Worm (Caenorhabditis elegans) whole organism, L4 larva: ENCODE results near the gene F31F7.1.

ENCODE experiments used
- D1046.2 ChIP-seq: fragments of 200-800 bp; sonication (Bioruptor generic); IDR thresholded peaks from 2 replicates; pipeline ENCODE4 v1.3.6; 2022; ENCODE audit warnings: missing genetic modification characterization, missing compliant biosample characterization
- F10B5.3 ChIP-seq: sonication (generic microtip); optimal IDR thresholded peaks from 2 replicates; lab custom pipeline; 2016; ENCODE audit warnings: mild to moderate bottlenecking, missing genetic modification characterization, missing compliant biosample characterization
- F44E2.7 ChIP-seq: fragments of 200-800 bp; sonication (Bioruptor generic); IDR thresholded peaks from 2 replicates; pipeline ENCODE4 v2.1.2; 2022; ENCODE audit warnings: missing genetic modification characterization, missing compliant biosample characterization
- F49E8.2 ChIP-seq: sonication (generic microtip); optimal IDR thresholded peaks from 2 replicates; lab custom pipeline; 2016; ENCODE audit warnings: missing compliant biosample characterization, mild to moderate bottlenecking, missing genetic modification characterization, borderline replicate concordance
- Y48G9A.11 ChIP-seq: fragments of 200-800 bp; sonication (Bioruptor generic); IDR thresholded peaks from 2 replicates; pipeline ENCODE4 v1.3.6; 2022; ENCODE audit warnings: missing genetic modification reagents, missing genetic modification characterization, missing compliant biosample characterization
- Y5F2A.4 ChIP-seq: fragments of 200-800 bp; sonication (Bioruptor generic); optimal IDR thresholded peaks from 2 replicates; lab custom pipeline; 2018; ENCODE audit warnings: mild to moderate bottlenecking, missing genetic modification characterization, missing compliant biosample characterization
- Y75B8A.6 ChIP-seq: fragments of 200-800 bp; sonication (Bioruptor generic); IDR thresholded peaks from 2 replicates; pipeline ENCODE4 v1.3.6; 2022; ENCODE audit warnings: missing genetic modification reagents, missing genetic modification characterization, missing compliant biosample characterization
- ZK546.5 ChIP-seq, 2 experiments: sonication (generic microtip); optimal IDR thresholded peaks; 2 replicates each; lab custom pipeline; 2017; ENCODE audit warnings: missing biosample characterization in 2 of 2, missing genetic modification characterization in 2 of 2
- aha-1 ChIP-seq: fragments of 150-350 bp; peaks from one replicate; lab custom pipeline; 2014; ENCODE audit warnings: missing biosample characterization, missing genetic modification characterization
- aly-2 ChIP-seq: sonication (generic microtip); optimal IDR thresholded peaks from 2 replicates; lab custom pipeline; 2018; ENCODE audit warnings: missing biosample characterization, missing genetic modification characterization
- ceh-20 ChIP-seq: fragments of 200-800 bp; sonication (Bioruptor generic); IDR thresholded peaks from 2 replicates; pipeline ENCODE4 v1.3.6; 2022; ENCODE audit warnings: missing genetic modification reagents, missing genetic modification characterization, missing compliant biosample characterization
- ceh-28 ChIP-seq: fragments of 150-350 bp; optimal IDR thresholded peaks from 2 replicates; lab custom pipeline; 2014; ENCODE audit warnings: missing biosample characterization, missing genetic modification reagents, missing genetic modification characterization
- ceh-62 ChIP-seq: sonication (generic microtip); optimal IDR thresholded peaks from 2 replicates; lab custom pipeline; 2017; ENCODE audit warnings: missing biosample characterization, missing genetic modification characterization
- ceh-82 ChIP-seq: sonication (generic microtip); optimal IDR thresholded peaks from 2 replicates; lab custom pipeline; 2017; ENCODE audit warnings: missing biosample characterization, missing genetic modification characterization
- ces-1 ChIP-seq: fragments of 150-350 bp; sonication (generic microtip); optimal IDR thresholded peaks from 4 replicates; lab custom pipeline; 2014; ENCODE audit warnings: missing biosample characterization, missing genetic modification reagents, missing genetic modification characterization
- cey-2 ChIP-seq: sonication (generic microtip); optimal IDR thresholded peaks from 3 replicates; lab custom pipeline; 2017; ENCODE audit warnings: missing genetic modification characterization, mild to moderate bottlenecking, missing compliant biosample characterization, antibody characterized with exemption, borderline replicate concordance; ENCODE audit not compliant: insufficient read depth
- ctbp-1 ChIP-seq: fragments of 200-800 bp; sonication (Bioruptor generic); IDR thresholded peaks from 2 replicates; pipeline ENCODE4 v1.3.6; 2022; ENCODE audit warnings: missing genetic modification reagents, missing genetic modification characterization, missing compliant biosample characterization
- daf-12 ChIP-seq: fragments of 150-350 bp; optimal IDR thresholded peaks from 2 replicates; lab custom pipeline; 2014; ENCODE audit warnings: missing biosample characterization, missing genetic modification reagents, missing genetic modification characterization
- dmd-9 ChIP-seq: fragments of 200-800 bp; sonication (Bioruptor generic); IDR thresholded peaks from 2 replicates; pipeline ENCODE4 v1.3.6; 2022; ENCODE audit warnings: missing genetic modification reagents, missing genetic modification characterization, missing compliant biosample characterization
- dve-1 ChIP-seq: sonication (generic microtip); optimal IDR thresholded peaks from 2 replicates; lab custom pipeline; 2017; ENCODE audit warnings: antibody characterized with exemption, mild to moderate bottlenecking, missing genetic modification characterization, missing compliant biosample characterization; ENCODE audit not compliant: insufficient read depth
- egl-43 ChIP-seq: fragments of 200-800 bp; sonication (Bioruptor generic); IDR thresholded peaks from 2 replicates; pipeline ENCODE4 v1.3.6; 2022; ENCODE audit warnings: missing genetic modification reagents, missing genetic modification characterization, missing compliant biosample characterization
- fkh-10 ChIP-seq: fragments of 150-350 bp; optimal IDR thresholded peaks from 2 replicates; lab custom pipeline; 2014; ENCODE audit warnings: missing biosample characterization, missing genetic modification reagents, missing genetic modification characterization
- hlh-11 ChIP-seq: fragments of 200-800 bp; sonication (Bioruptor generic); optimal IDR thresholded peaks from 2 replicates; lab custom pipeline; 2018; ENCODE audit warnings: mild to moderate bottlenecking, missing genetic modification characterization, missing compliant biosample characterization
- hlh-30 ChIP-seq: sonication (generic microtip); optimal IDR thresholded peaks from 2 replicates; lab custom pipeline; 2017; ENCODE audit warnings: antibody characterized with exemption, mild to moderate bottlenecking, missing genetic modification characterization, missing compliant biosample characterization; ENCODE audit not compliant: insufficient read depth
- lim-7 ChIP-seq: fragments of 200-800 bp; sonication (Bioruptor generic); IDR thresholded peaks from 2 replicates; pipeline ENCODE4 v1.3.6; 2022; ENCODE audit warnings: missing genetic modification characterization, missing compliant biosample characterization
- lin-13 ChIP-seq: fragments of 150-350 bp; optimal IDR thresholded peaks from 2 replicates; lab custom pipeline; 2014; ENCODE audit warnings: missing biosample characterization, missing genetic modification reagents, missing genetic modification characterization
- lin-15B ChIP-seq: fragments of 150-350 bp; sonication (generic microtip); optimal IDR thresholded peaks from 3 replicates; lab custom pipeline; 2014; ENCODE audit warnings: missing biosample characterization, missing genetic modification characterization
- lin-29 ChIP-seq: fragments of 200-800 bp; sonication (Bioruptor generic); IDR thresholded peaks from 2 replicates; pipeline ENCODE4 v1.3.6; 2022; ENCODE audit warnings: missing genetic modification reagents, missing genetic modification characterization, missing compliant biosample characterization
- lin-39 ChIP-seq: fragments of 150-350 bp; optimal IDR thresholded peaks from 2 replicates; lab custom pipeline; 2014; ENCODE audit warnings: missing biosample characterization, missing genetic modification reagents, missing genetic modification characterization
- mdt-29 ChIP-seq: fragments of 200-800 bp; sonication (Bioruptor generic); IDR thresholded peaks from 2 replicates; pipeline ENCODE4 v1.3.6; 2022; ENCODE audit warnings: missing genetic modification reagents, missing genetic modification characterization, missing compliant biosample characterization
- mep-1 ChIP-seq: fragments of 150-350 bp; sonication (generic microtip); optimal IDR thresholded peaks from 3 replicates; lab custom pipeline; 2014; ENCODE audit warnings: missing biosample characterization, missing genetic modification characterization
- mes-2 ChIP-seq: sonication (generic microtip); optimal IDR thresholded peaks from 2 replicates; lab custom pipeline; 2016; ENCODE audit warnings: missing genotype, mild to moderate bottlenecking, missing genetic modification characterization, missing compliant biosample characterization; ENCODE audit not compliant: poor library complexity, severe bottlenecking
- mxl-2 ChIP-seq: fragments of 200-800 bp; sonication (Bioruptor generic); conservative IDR thresholded peaks from 2 replicates; pipeline ENCODE4 v1.3.6; 2022; ENCODE audit warnings: missing genetic modification reagents, missing genetic modification characterization, missing compliant biosample characterization
- mxl-3 ChIP-seq: fragments of 200-800 bp; sonication (Bioruptor generic); optimal IDR thresholded peaks from 2 replicates; lab custom pipeline; 2018; ENCODE audit warnings: mild to moderate bottlenecking, missing genetic modification characterization, missing compliant biosample characterization
- nhr-111 ChIP-seq: fragments of 200-800 bp; sonication (Bioruptor generic); optimal IDR thresholded peaks from 2 replicates; lab custom pipeline; 2018; ENCODE audit warnings: mild to moderate bottlenecking, missing genetic modification characterization, missing compliant biosample characterization
- nhr-237 ChIP-seq: sonication (generic microtip); optimal IDR thresholded peaks from 2 replicates; lab custom pipeline; 2017; ENCODE audit warnings: missing biosample characterization, missing genetic modification characterization
- nhr-25 ChIP-seq: sonication (generic microtip); optimal IDR thresholded peaks from 2 replicates; lab custom pipeline; 2017; ENCODE audit warnings: missing genetic modification characterization, mild to moderate bottlenecking, missing compliant biosample characterization, antibody characterized with exemption, moderate library complexity, borderline replicate concordance; ENCODE audit not compliant: insufficient read depth
- nhr-28 ChIP-seq: fragments of 150-350 bp; optimal IDR thresholded peaks from 2 replicates; lab custom pipeline; 2014; ENCODE audit warnings: missing biosample characterization, missing genetic modification characterization
- nhr-48 ChIP-seq: sonication (generic microtip); optimal IDR thresholded peaks from 2 replicates; lab custom pipeline; 2016; ENCODE audit warnings: mild to moderate bottlenecking, missing genetic modification characterization, missing compliant biosample characterization
- pha-4 ChIP-seq, 2 experiments: fragments of 150-350 bp in 1 of 2; fragments of 200-800 bp in 1 of 2; sonication (Bioruptor generic) in 1 of 2; IDR thresholded peaks in 1 of 2; optimal IDR thresholded peaks in 1 of 2; 2 replicates each; pipeline versions ENCODE4 v1.3.6 to Lab custom; 2014 to 2022; ENCODE audit warnings: missing genetic modification characterization in 2 of 2, missing genetic modification reagents in 2 of 2, missing biosample characterization in 1 of 2, missing compliant biosample characterization in 1 of 2
- pqm-1 ChIP-seq: sonication (generic microtip); optimal IDR thresholded peaks from 2 replicates; lab custom pipeline; 2017; ENCODE audit warnings: missing biosample characterization, missing genetic modification characterization
- saeg-2 ChIP-seq: fragments of 200-800 bp; sonication (Bioruptor generic); IDR thresholded peaks from 2 replicates; pipeline ENCODE4 v1.3.6; 2022; ENCODE audit warnings: missing genetic modification reagents, missing genetic modification characterization, missing compliant biosample characterization
- sdz-12 ChIP-seq: fragments of 200-800 bp; sonication (Bioruptor generic); optimal IDR thresholded peaks from 2 replicates; lab custom pipeline; 2018; ENCODE audit warnings: mild to moderate bottlenecking, missing genetic modification characterization, missing compliant biosample characterization
- set-16 ChIP-seq: fragments of 200-800 bp; sonication (Bioruptor generic); IDR thresholded peaks from 2 replicates; pipeline ENCODE4 v1.3.6; 2022; ENCODE audit warnings: missing genetic modification reagents, missing genetic modification characterization, missing compliant biosample characterization
- spr-1 ChIP-seq: sonication (generic microtip); optimal IDR thresholded peaks from 2 replicates; lab custom pipeline; 2016; ENCODE audit warnings: mild to moderate bottlenecking, missing genetic modification characterization, missing compliant biosample characterization
- tag-97 ChIP-seq: fragments of 200-800 bp; sonication (Bioruptor generic); IDR thresholded peaks from 2 replicates; pipeline ENCODE4 v1.3.6; 2022; ENCODE audit warnings: missing genetic modification characterization, missing compliant biosample characterization
- unc-39 ChIP-seq: sonication (generic microtip); optimal IDR thresholded peaks from 2 replicates; lab custom pipeline; 2017; ENCODE audit warnings: missing biosample characterization, missing genetic modification characterization
- zag-1 ChIP-seq: fragments of 150-350 bp; optimal IDR thresholded peaks from 2 replicates; lab custom pipeline; 2014; ENCODE audit warnings: missing biosample characterization, missing genetic modification characterization
- zip-11 ChIP-seq: fragments of 200-800 bp; sonication (Bioruptor generic); IDR thresholded peaks from 2 replicates; pipeline ENCODE4 v1.3.6; 2022; ENCODE audit warnings: missing genetic modification characterization, missing compliant biosample characterization
- ztf-7 ChIP-seq: fragments of 150-350 bp; optimal IDR thresholded peaks from 2 replicates; lab custom pipeline; 2014; ENCODE audit warnings: missing biosample characterization, missing genetic modification characterization

F31F7.1 gene

ce11 chrV:6240735-6241134 lies 35.5 kb upstream of the F31F7.1 start (continued):
- TF ChIP-seq zip-11: no peak
- no peak for TF ChIP-seq aha-1
- no peak for TF ChIP-seq D1046.2
- TF ChIP-seq ces-1: no peak
- TF ChIP-seq mxl-2 (GFP tag; lab: Robert Waterston, UW): peak; percentile 95
- TF ChIP-seq dve-1: peak; percentile 76
- TF ChIP-seq F10B5.3: no peak
- TF ChIP-seq aly-2 (tag; lab: Kevin White, UChicago): no peak
- TF ChIP-seq mes-2 (tag; lab: Kevin White, UChicago): peak; percentile 11

- TF ChIP-seq dmd-9 (GFP tag; lab: Robert Waterston, UW) (no peak), hlh-30 (tag; lab: Kevin White, UChicago) (peak; percentile 68), nhr-111 (GFP tag; lab: Kevin White, UChicago) (no peak), ceh-28 (tag; lab: Kevin White, UChicago) (no peak), lin-13 (GFP tag; lab: Kevin White, UChicago) (no peak), mdt-29 (no peak), lim-7 (no peak), ztf-7 (tag; lab: Kevin White, UChicago) (no peak), lin-39 (tag; lab: Kevin White, UChicago) (no peak), saeg-2 (GFP tag; lab: Robert Waterston, UW) (no peak), hlh-11 (tag; lab: Kevin White, UChicago) (peak; percentile 89), Y75B8A.6 (GFP tag; lab: Robert Waterston, UW) (no peak), pqm-1 (tag; lab: Kevin White, UChicago) (peak; percentile 36), F44E2.7 (GFP tag; lab: Robert Waterston, UW) (no peak), ZK546.5 (tag; optimal IDR thresholded peaks at IDR 0.05; lab: Kevin White, UChicago) (no peak), mes-2 (tag; lab: Kevin White, UChicago) (peak; percentile 42), nhr-237 (no peak), mxl-3 (GFP tag; lab: Kevin White, UChicago) (peak; percentile 86), spr-1 (tag; lab: Kevin White, UChicago) (no peak), ctbp-1 (GFP tag; lab: Robert Waterston, UW) (no peak), set-16 (GFP tag; lab: Robert Waterston, UW) (no peak; the same call in 1 of the 2 replicates), egl-43 (GFP tag; lab: Robert Waterston, UW) (no peak), tag-97 (no peak), nhr-28 (tag; lab: Kevin White, UChicago) (peak; percentile 74), ces-1 (no peak), zag-1 (tag; lab: Kevin White, UChicago) (no peak), unc-39 (tag; lab: Kevin White, UChicago) (no peak), fkh-10 (GFP tag; lab: Kevin White, UChicago) (no peak), nhr-48 (tag; lab: Kevin White, UChicago) (peak; percentile 98), F49E8.2 (tag; lab: Kevin White, UChicago) (no peak), Y5F2A.4 (no peak), nhr-25 (no peak), cey-2 (tag; lab: Kevin White, UChicago) (no peak), pha-4 (GFP tag; IDR thresholded peaks at IDR 0.05; lab: Robert Waterston, UW) (0 out of 2 replicates have a peak, but pooled peaks have one; percentile 45), pha-4 (tag; optimal IDR thresholded peaks at IDR 0.05; lab: Kevin White, UChicago) (no peak), Y48G9A.11 (GFP tag; lab: Robert Waterston, UW) (no peak), mep-1 (tag; lab: Kevin White, UChicago) (peak; percentile 19), ceh-82 (tag; lab: Kevin White, UChicago) (no peak), ceh-20 (GFP tag; lab: Robert Waterston, UW) (peak; percentile 16; the same call in 1 of the 2 replicates), ceh-62 (tag; lab: Kevin White, UChicago) (no peak), lin-29 (GFP tag; lab: Robert Waterston, UW) (no peak), daf-12 (no peak), lin-15B (tag; lab: Kevin White, UChicago) (no peak), sdz-12 (GFP tag; lab: Kevin White, UChicago) (no peak)
These were observed 33.0 kb upstream of the F31F7.1 start for ce11 chrV:6243260-6243659.
